Worm (Caenorhabditis elegans) whole organism, L4 larva: Measurements from ENCODE around the gene dhhc-8.
A peak's percentile ranks its signal among the peaks of the same experiment; 100 is the strongest.

Experiments used
- F49E8.2 ChIP-seq: sonication (generic microtip); optimal IDR thresholded peaks from 2 replicates; lab custom pipeline; 2016; ENCODE audit warnings: missing compliant biosample characterization, mild to moderate bottlenecking, missing genetic modification characterization, borderline replicate concordance
- T26A8.4 ChIP-seq: fragments of 200-800 bp; sonication (Bioruptor generic); IDR thresholded peaks from 2 replicates; pipeline ENCODE4 v1.3.6; 2022; ENCODE audit warnings: missing genetic modification characterization, missing compliant biosample characterization
- Y75B8A.6 ChIP-seq: fragments of 200-800 bp; sonication (Bioruptor generic); IDR thresholded peaks from 2 replicates; pipeline ENCODE4 v1.3.6; 2022; ENCODE audit warnings: missing genetic modification reagents, missing genetic modification characterization, missing compliant biosample characterization
- ZK546.5 ChIP-seq, 2 experiments: sonication (generic microtip); optimal IDR thresholded peaks; 2 replicates each; lab custom pipeline; 2017; ENCODE audit warnings: missing biosample characterization in 2 of 2, missing genetic modification characterization in 2 of 2
- aha-1 ChIP-seq: fragments of 150-350 bp; peaks from one replicate; lab custom pipeline; 2014; ENCODE audit warnings: missing biosample characterization, missing genetic modification characterization
- arid-1 ChIP-seq: fragments of 200-800 bp; sonication (Bioruptor generic); conservative IDR thresholded peaks from 2 replicates; pipeline ENCODE4 v1.3.6; 2022; ENCODE audit warnings: missing genetic modification reagents, missing genetic modification characterization, missing compliant biosample characterization
- ceh-28 ChIP-seq: fragments of 150-350 bp; optimal IDR thresholded peaks from 2 replicates; lab custom pipeline; 2014; ENCODE audit warnings: missing biosample characterization, missing genetic modification reagents, missing genetic modification characterization
- ces-1 ChIP-seq: fragments of 150-350 bp; sonication (generic microtip); optimal IDR thresholded peaks from 4 replicates; lab custom pipeline; 2014; ENCODE audit warnings: missing biosample characterization, missing genetic modification reagents, missing genetic modification characterization
- daf-12 ChIP-seq: fragments of 150-350 bp; optimal IDR thresholded peaks from 2 replicates; lab custom pipeline; 2014; ENCODE audit warnings: missing biosample characterization, missing genetic modification reagents, missing genetic modification characterization
- daf-8 ChIP-seq: fragments of 200-800 bp; sonication (Bioruptor generic); IDR thresholded peaks from 2 replicates; pipeline ENCODE4 v1.3.6; 2022; ENCODE audit warnings: missing genetic modification characterization, missing compliant biosample characterization
- dpl-1 ChIP-seq: fragments of 150-350 bp; optimal IDR thresholded peaks from 2 replicates; lab custom pipeline; 2014; ENCODE audit warnings: missing biosample characterization, missing genetic modification reagents, missing genetic modification characterization
- fkh-10 ChIP-seq: fragments of 150-350 bp; optimal IDR thresholded peaks from 2 replicates; lab custom pipeline; 2014; ENCODE audit warnings: missing biosample characterization, missing genetic modification reagents, missing genetic modification characterization
- hmg-1.1 ChIP-seq: fragments of 200-800 bp; sonication (Bioruptor generic); IDR thresholded peaks from 2 replicates; pipeline ENCODE4 v1.3.6; 2022; ENCODE audit warnings: missing genetic modification reagents, missing genetic modification characterization, missing compliant biosample characterization
- lin-38 ChIP-seq: fragments of 200-800 bp; sonication (Bioruptor generic); IDR thresholded peaks from 2 replicates; pipeline ENCODE4 v1.3.6; 2022; ENCODE audit warnings: missing genetic modification reagents, missing genetic modification characterization, missing compliant biosample characterization
- lsy-2 ChIP-seq, 2 experiments: fragments of 150-350 bp in 1 of 2; sonication (generic microtip) in 1 of 2; optimal IDR thresholded peaks; 2 replicates each; lab custom pipeline; 2014 to 2017; ENCODE audit warnings: missing biosample characterization in 2 of 2, missing genetic modification characterization in 2 of 2
- mes-2 ChIP-seq: sonication (generic microtip); optimal IDR thresholded peaks from 2 replicates; lab custom pipeline; 2016; ENCODE audit warnings: missing genotype, mild to moderate bottlenecking, missing genetic modification characterization, missing compliant biosample characterization; ENCODE audit not compliant: poor library complexity, severe bottlenecking
- nhr-102 ChIP-seq: sonication (generic microtip); optimal IDR thresholded peaks from 2 replicates; lab custom pipeline; 2016; ENCODE audit warnings: mild to moderate bottlenecking, missing genetic modification characterization, moderate library complexity, missing compliant biosample characterization
- nhr-41 ChIP-seq: fragments of 200-800 bp; sonication (Bioruptor generic); IDR thresholded peaks from 2 replicates; pipeline ENCODE4 v1.3.6; 2022; ENCODE audit warnings: missing genetic modification reagents, missing genetic modification characterization, missing compliant biosample characterization
- nhr-6 ChIP-seq: fragments of 150-350 bp; optimal IDR thresholded peaks from 2 replicates; lab custom pipeline; 2014; ENCODE audit warnings: missing biosample characterization, missing genetic modification characterization
- set-16 ChIP-seq: fragments of 200-800 bp; sonication (Bioruptor generic); IDR thresholded peaks from 2 replicates; pipeline ENCODE4 v1.3.6; 2022; ENCODE audit warnings: missing genetic modification reagents, missing genetic modification characterization, missing compliant biosample characterization
- skn-1 ChIP-seq: fragments of 150-350 bp; optimal IDR thresholded peaks from 2 replicates; lab custom pipeline; 2014; ENCODE audit warnings: missing biosample characterization, missing genetic modification characterization
- spr-3 ChIP-seq: fragments of 200-800 bp; sonication (Bioruptor generic); optimal IDR thresholded peaks from 2 replicates; lab custom pipeline; 2018; ENCODE audit warnings: mild to moderate bottlenecking, missing genetic modification characterization, missing compliant biosample characterization
- tag-97 ChIP-seq: fragments of 200-800 bp; sonication (Bioruptor generic); IDR thresholded peaks from 2 replicates; pipeline ENCODE4 v1.3.6; 2022; ENCODE audit warnings: missing genetic modification characterization, missing compliant biosample characterization
- unc-130 ChIP-seq: sonication (generic microtip); optimal IDR thresholded peaks from 2 replicates; lab custom pipeline; 2016; ENCODE audit warnings: missing genetic modification reagents, missing genetic modification characterization, missing compliant biosample characterization
- unc-62 ChIP-seq, 3 experiments: fragments of 150-350 bp in 1 of 3; sonication (generic microtip); optimal IDR thresholded peaks in 2 of 3; peaks in 1 of 3; 1 replicate in 1 of 3; 2 replicates in 2 of 3; lab custom pipeline; 2014 to 2017; ENCODE audit warnings: missing biosample characterization in 3 of 3, missing genetic modification characterization in 3 of 3, missing genetic modification reagents in 3 of 3, missing genotype in 1 of 3

Gene dhhc-8

ce11 chrIII:13160636-13161035 lies 53.2 kb downstream of the dhhc-8 start:
- no peak for TF ChIP-seq arid-1
- TF ChIP-seq lsy-2 (tag; optimal IDR thresholded peaks at IDR 0.05; lab: Kevin White, UChicago): no peak
- no peak for TF ChIP-seq daf-8 (GFP tag; lab: Robert Waterston, UW)
- TF ChIP-seq fkh-10 (GFP tag; lab: Kevin White, UChicago): no peak
- TF ChIP-seq nhr-41 (GFP tag; lab: Robert Waterston, UW): no peak
- TF ChIP-seq dpl-1: peak; percentile 55
- TF ChIP-seq set-16 (GFP tag; lab: Robert Waterston, UW): no peak
- TF ChIP-seq Y75B8A.6 (GFP tag; lab: Robert Waterston, UW): no peak
- TF ChIP-seq nhr-6 (tag; lab: Kevin White, UChicago): no peak
- TF ChIP-seq nhr-102 (tag; lab: Kevin White, UChicago): no peak
- TF ChIP-seq unc-130 (GFP tag; lab: Kevin White, UChicago): no peak
- peak; percentile 79 for TF ChIP-seq lin-38
- no peak for TF ChIP-seq ces-1
- TF ChIP-seq F49E8.2 (tag; lab: Kevin White, UChicago): no peak
- TF ChIP-seq T26A8.4 (GFP tag; lab: Robert Waterston, UW): no peak
- TF ChIP-seq mes-2: peak; percentile 46
- no peak for TF ChIP-seq tag-97 (GFP tag; lab: Robert Waterston, UW)
- no peak for TF ChIP-seq ZK546.5 (tag; optimal IDR thresholded peaks at IDR 0.05; lab: Kevin White, UChicago)
- TF ChIP-seq hmg-1.1 (GFP tag; lab: Robert Waterston, UW): no peak
- TF ChIP-seq ceh-28 (tag; lab: Kevin White, UChicago): no peak
- TF ChIP-seq daf-12 (tag; lab: Kevin White, UChicago): no peak
- no peak for TF ChIP-seq spr-3 (GFP tag; lab: Kevin White, UChicago)
- TF ChIP-seq skn-1: no peak
- TF ChIP-seq, all 104 proteins: peak for 3

- TF ChIP-seq aha-1 (tag; lab: Kevin White, UChicago) (peak; percentile 96), unc-62 (GFP tag; optimal IDR thresholded peaks at IDR 0.05 in 1 of 2; lab: Kevin White, UChicago) (no peak), unc-62 (tag; optimal IDR thresholded peaks at IDR 0.05; lab: Kevin White, UChicago) (no peak)
These were observed 57.5 kb downstream of the dhhc-8 start for ce11 chrIII:13164902-13165301.
